Worm (Caenorhabditis elegans): ENCODE measurements around the gene str-96.

- no peak for TF ChIP-seq him-1 (tag; optimal IDR thresholded peaks at IDR 0.05)
- TF ChIP-seq W03F9.2 (tag; optimal IDR thresholded peaks at IDR 0.05): no peak
Measured at ce11 chrV:15253529-15253928, 40.2 kb downstream of the str-96 start, which contains the start of gene srbc-75.

Data from whole organism, L4/young adult.